Fruit fly (Drosophila melanogaster): Measurements from ENCODE around the gene CG13994.
A peak's percentile ranks its signal among the peaks of the same experiment; 100 is the strongest.

Gene CG13994

DNA sequence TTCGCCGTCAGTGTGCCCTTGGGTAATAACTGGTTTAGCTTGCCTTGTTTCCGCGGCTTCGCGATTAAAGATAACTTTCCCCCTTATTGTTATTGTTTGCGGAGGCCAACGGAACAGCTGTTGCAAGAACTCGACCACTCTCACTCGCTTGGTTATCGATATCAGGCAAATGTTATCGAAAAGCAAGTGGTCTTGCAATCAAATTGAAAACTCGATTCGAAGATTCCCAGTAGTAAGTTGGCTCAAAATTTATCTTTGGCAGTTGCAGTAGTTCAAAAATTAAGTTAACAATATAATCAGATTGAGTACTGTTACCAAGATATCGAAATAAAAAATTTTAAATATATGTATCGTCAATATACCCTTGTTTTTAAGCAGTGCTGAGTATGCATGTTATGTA, 3.0 kb downstream of the CG13994 start, which contains the start of the genes Fbw5 and CG9147 (continued):
- TF ChIP-seq CG5180 (GFP tag; optimal IDR thresholded peaks at IDR 0.05) (peak; percentile 90), CG17568 (GFP tag; optimal IDR thresholded peaks at IDR 0.05) (peak; percentile 100), oc (tag; optimal IDR thresholded peaks at IDR 0.05) (peak; percentile 100), Awh (GFP tag; IDR thresholded peaks at IDR 0.05) (peak; percentile 99), GATAe (GFP tag; conservative IDR thresholded peaks at IDR 0.05) (peak; percentile 97), ap (GFP tag; IDR thresholded peaks at IDR 0.05) (peak; percentile 99), C15 (GFP tag; IDR thresholded peaks at IDR 0.05) (peak; percentile 98), inv (GFP tag; IDR thresholded peaks at IDR 0.05; ENCODE audit: partially characterized antibody) (peak; percentile 18; the same call in 1 of the 2 replicates), Poxn (GFP tag; IDR thresholded peaks at IDR 0.05) (peak; percentile 99), ranshi (GFP tag; IDR thresholded peaks at IDR 0.05) (peak; percentile 100), CG9876 (GFP tag; optimal IDR thresholded peaks at IDR 0.05) (peak; percentile 98), sima (GFP tag; optimal IDR thresholded peaks at IDR 0.05) (peak; percentile 99), CG12744 (GFP tag; optimal IDR thresholded peaks at IDR 0.05) (peak; percentile 99), CG17612 (GFP tag; IDR thresholded peaks at IDR 0.05) (peak; percentile 96), kah (GFP tag; optimal IDR thresholded peaks at IDR 0.05) (peak; percentile 98), CG7372 (GFP tag; IDR thresholded peaks at IDR 0.05) (peak; percentile 99), CG4404 (GFP tag; IDR thresholded peaks at IDR 0.05) (peak; percentile 98), sna (GFP tag; IDR thresholded peaks at IDR 0.05; ENCODE audit: partially characterized antibody) (peak; percentile 62; the same call in 1 of the 2 replicates), schlank (tag; optimal IDR thresholded peaks at IDR 0.05) (peak; percentile 99), CG32767 (GFP tag; IDR thresholded peaks at IDR 0.05) (peak; percentile 100), aop (GFP tag; IDR thresholded peaks at IDR 0.05) (peak; percentile 96), Doc2 (GFP tag; IDR thresholded peaks at IDR 0.05) (peak; percentile 95), CG3407 (GFP tag; optimal IDR thresholded peaks at IDR 0.05) (peak; percentile 99), Bdp1 (GFP tag; optimal IDR thresholded peaks at IDR 0.05) (peak; percentile 96), CG10209 (GFP tag; optimal IDR thresholded peaks at IDR 0.05) (peak; percentile 100), ind (GFP tag; optimal IDR thresholded peaks at IDR 0.05) (peak; percentile 99), CG13123 (GFP tag; optimal IDR thresholded peaks at IDR 0.05) (peak; percentile 99), odd (GFP tag; optimal IDR thresholded peaks at IDR 0.05) (peak; percentile 99), CG4617 (GFP tag; optimal IDR thresholded peaks at IDR 0.05; ENCODE audit: borderline replicate concordance) (peak; percentile 100), CG12942 (GFP tag; optimal IDR thresholded peaks at IDR 0.05) (peak; percentile 100), CG1529 (GFP tag; optimal IDR thresholded peaks at IDR 0.05) (peak; percentile 99), repo (GFP tag; optimal IDR thresholded peaks at IDR 0.05) (peak; percentile 99), Usf (GFP tag; optimal IDR thresholded peaks at IDR 0.05) (peak; percentile 99), ewg (GFP tag; optimal IDR thresholded peaks at IDR 0.05) (peak; percentile 99), Dfd (GFP tag; optimal IDR thresholded peaks at IDR 0.05) (no peak), NK7.1 (GFP tag; optimal IDR thresholded peaks at IDR 0.05) (peak; percentile 99), h (optimal IDR thresholded peaks at IDR 0.05) (no peak), cg (GFP tag; optimal IDR thresholded peaks at IDR 0.05) (peak; percentile 11), Six4 (GFP tag; optimal IDR thresholded peaks at IDR 0.05) (peak; percentile 99), dysf (GFP tag; IDR thresholded peaks at IDR 0.05) (peak; percentile 100), CG3838 (GFP tag; optimal IDR thresholded peaks at IDR 0.05) (peak; percentile 99), p53 (GFP tag; optimal IDR thresholded peaks at IDR 0.05) (peak; percentile 97), CG18599 (GFP tag; optimal IDR thresholded peaks at IDR 0.05) (peak; percentile 99), Nf-YB (GFP tag; optimal IDR thresholded peaks at IDR 0.05) (peak; percentile 93), BEAF-32 (GFP tag; optimal IDR thresholded peaks at IDR 0.05) (peak; percentile 61), CG11456 (GFP tag; IDR thresholded peaks at IDR 0.05) (peak; percentile 100), bowl (GFP tag; IDR thresholded peaks at IDR 0.05) (peak; percentile 98), ci (GFP tag; IDR thresholded peaks at IDR 0.05) (peak; percentile 100), tin (GFP tag; optimal IDR thresholded peaks at IDR 0.05) (peak; percentile 99), CG15514 (GFP tag; optimal IDR thresholded peaks at IDR 0.05) (peak; percentile 95), MTF-1 (GFP tag; optimal IDR thresholded peaks at IDR 0.05; ENCODE audit: borderline replicate concordance) (peak; percentile 97)

All from whole organism, embryonic.